Fruit fly (Drosophila melanogaster) whole organism, adult: ENCODE measurements around the gene Ndf.
A peak's percentile ranks its signal among the peaks of the same experiment; 100 is the strongest.

Experiments used
- CG11617 ChIP-seq: fragments of 200-800 bp; sonication (Bioruptor generic); optimal IDR thresholded peaks from 2 replicates; lab custom pipeline; 2017; ENCODE audit warnings: mild to moderate bottlenecking, missing biosample characterization, missing genetic modification reagents, missing genetic modification characterization
- CG12768 ChIP-seq: fragments of 200-800 bp; sonication (Bioruptor generic); optimal IDR thresholded peaks from 2 replicates; lab custom pipeline; 2017; ENCODE audit warnings: missing biosample characterization, missing genetic modification characterization, mild to moderate bottlenecking, moderate library complexity, missing genetic modification reagents
- CG14711 ChIP-seq: fragments of 200-800 bp; sonication (Bioruptor generic); optimal IDR thresholded peaks from 2 replicates; lab custom pipeline; 2018; ENCODE audit warnings: missing biosample characterization, mild to moderate bottlenecking, missing genetic modification characterization, moderate library complexity
- CG1620 ChIP-seq: fragments of 200-800 bp; sonication (Bioruptor generic); optimal IDR thresholded peaks from 2 replicates; lab custom pipeline; 2016; ENCODE audit warnings: missing biosample characterization, missing genetic modification characterization
- CG33017 ChIP-seq: fragments of 200-800 bp; sonication (Bioruptor generic); optimal IDR thresholded peaks from 2 replicates; lab custom pipeline; 2018; ENCODE audit warnings: missing biosample characterization, mild to moderate bottlenecking, missing genetic modification characterization, moderate library complexity
- CG5204 ChIP-seq: fragments of 200-800 bp; sonication (Bioruptor generic); optimal IDR thresholded peaks from 2 replicates; lab custom pipeline; 2016; ENCODE audit warnings: missing biosample characterization, missing genetic modification characterization
- CG7045 ChIP-seq: fragments of 200-800 bp; sonication (Bioruptor generic); optimal IDR thresholded peaks from 2 replicates; lab custom pipeline; 2017; ENCODE audit warnings: missing biosample characterization, mild to moderate bottlenecking, missing genetic modification characterization
- CG7101 ChIP-seq: fragments of 200-800 bp; sonication (Bioruptor generic); optimal IDR thresholded peaks from 2 replicates; lab custom pipeline; 2018; ENCODE audit warnings: missing biosample characterization, mild to moderate bottlenecking, missing genetic modification characterization, moderate library complexity
- Clk ChIP-seq: fragments of 200-800 bp; sonication (Bioruptor generic); optimal IDR thresholded peaks from 2 replicates; lab custom pipeline; 2017; ENCODE audit warnings: missing biosample characterization, missing genetic modification characterization
- Crg-1 ChIP-seq: fragments of 200-800 bp; sonication (Bioruptor generic); optimal IDR thresholded peaks from 2 replicates; lab custom pipeline; 2016; ENCODE audit warnings: missing biosample characterization, missing genetic modification characterization
- Hr96 ChIP-seq: fragments of 200-800 bp; sonication (Bioruptor generic); optimal IDR thresholded peaks from 2 replicates; lab custom pipeline; 2016; ENCODE audit warnings: missing biosample characterization, missing genetic modification characterization
- Mnt ChIP-seq: fragments of 200-800 bp; sonication (Bioruptor generic); optimal IDR thresholded peaks from 2 replicates; lab custom pipeline; 2016; ENCODE audit warnings: missing biosample characterization, mild to moderate bottlenecking, missing genetic modification characterization
- bab1 ChIP-seq: fragments of 200-800 bp; sonication (Bioruptor generic); optimal IDR thresholded peaks from 3 replicates; lab custom pipeline; 2019; ENCODE audit warnings: missing biosample characterization, mild to moderate bottlenecking, missing genetic modification characterization, moderate library complexity
- cic ChIP-seq: fragments of 200-800 bp; sonication (Bioruptor generic); optimal IDR thresholded peaks from 2 replicates; lab custom pipeline; 2017; ENCODE audit warnings: missing biosample characterization, mild to moderate bottlenecking, missing genetic modification characterization, moderate library complexity
- cnc ChIP-seq, 2 experiments: fragments of >200 bp; optimal IDR thresholded peaks; 2 replicates each; lab custom pipeline; 2017
- kay ChIP-seq: fragments of 200-800 bp; sonication (Bioruptor generic); peaks from one replicate; lab custom pipeline; 2016; ENCODE audit warnings: missing biosample characterization, missing genetic modification characterization, borderline replicate concordance
- ovo ChIP-seq: fragments of 200-800 bp; sonication (Bioruptor generic); optimal IDR thresholded peaks from 2 replicates; lab custom pipeline; 2016; ENCODE audit warnings: missing biosample characterization, missing genetic modification characterization
- pad ChIP-seq: fragments of 200-800 bp; sonication (Bioruptor generic); optimal IDR thresholded peaks from 3 replicates; lab custom pipeline; 2017; ENCODE audit warnings: missing biosample characterization, missing genetic modification characterization, mild to moderate bottlenecking, moderate library complexity, missing genetic modification reagents
- tj ChIP-seq: fragments of 200-800 bp; sonication (Bioruptor generic); optimal IDR thresholded peaks from 3 replicates; lab custom pipeline; 2017; ENCODE audit warnings: missing biosample characterization, mild to moderate bottlenecking, missing genetic modification characterization, moderate library complexity
- toe ChIP-seq: fragments of 200-800 bp; sonication (Bioruptor generic); optimal IDR thresholded peaks from 2 replicates; lab custom pipeline; 2016; ENCODE audit warnings: missing biosample characterization, missing genetic modification characterization

Gene Ndf

DNA sequence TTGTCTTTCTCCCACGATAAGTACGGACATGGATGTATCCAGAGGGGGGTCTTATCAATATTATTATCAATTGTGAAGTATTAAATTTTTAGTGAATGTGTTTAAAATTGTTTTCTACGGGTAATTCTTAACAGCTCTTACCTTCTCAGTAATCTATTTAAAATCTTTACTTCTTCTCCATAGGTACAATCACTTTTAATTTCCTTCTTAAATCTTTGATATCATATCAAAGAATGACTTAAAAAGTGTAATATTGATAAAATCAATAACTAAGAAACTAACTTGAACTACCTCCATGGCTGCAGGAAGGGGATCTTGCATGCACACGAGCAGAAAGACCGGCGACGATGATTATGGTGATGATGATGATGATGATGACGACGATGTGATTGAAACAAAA is 21.1 kb upstream of the Ndf start:
- TF ChIP-seq CG1620 (no peak), Crg-1 (no peak), CG12768 (GFP tag; lab: Kevin White, UChicago) (no peak), CG5204 (no peak), cic (GFP tag; lab: Kevin White, UChicago) (no peak), pad (GFP tag; lab: Kevin White, UChicago) (no peak), CG11617 (GFP tag; lab: Kevin White, UChicago) (no peak), toe (GFP tag; lab: Kevin White, UChicago) (no peak), CG7101 (tag; lab: Kevin White, UChicago) (no peak), CG14711 (tag; lab: Kevin White, UChicago) (no peak)

dm6 chr2L:9984078-9984772 is 19.4 kb upstream of the Ndf start, which contains the start of gene bib:
TSS of gene bib (plus strand) at chr2L:9984645.
- TF ChIP-seq kay (GFP tag; lab: Kevin White, UChicago) (no peak), CG12768 (GFP tag; lab: Kevin White, UChicago) (peak; percentile 39), ovo (GFP tag; lab: Kevin White, UChicago) (no peak), cnc (optimal IDR thresholded peaks at IDR 0.05; lab: Kevin White, UChicago) (no peak)

- TF ChIP-seq cnc (optimal IDR thresholded peaks at IDR 0.05; lab: Kevin White, UChicago) (no peak), pad (GFP tag; lab: Kevin White, UChicago) (peak; percentile 12), CG33017 (tag; lab: Kevin White, UChicago) (no peak), CG11617 (GFP tag; lab: Kevin White, UChicago) (no peak), tj (peak; percentile 34), CG1620 (no peak), CG14711 (tag; lab: Kevin White, UChicago) (no peak), bab1 (GFP tag; lab: Kevin White, UChicago) (peak; percentile 71)
Measured at dm6 chr2L:9986402-9987350, 17.0 kb upstream of the Ndf start.

- TF ChIP-seq bab1 (GFP tag; lab: Kevin White, UChicago) (no peak), cnc (optimal IDR thresholded peaks at IDR 0.05; lab: Kevin White, UChicago) (no peak), CG7101 (tag; lab: Kevin White, UChicago) (no peak), Hr96 (GFP tag; lab: Kevin White, UChicago) (no peak)
Measured at dm6 chr2L:9988201-9988990, 15.2 kb upstream of the Ndf start.

dm6 chr2L:9989275-9989674 is 14.4 kb upstream of the Ndf start:
- TF ChIP-seq kay (GFP tag; lab: Kevin White, UChicago), result no peak
- no peak for TF ChIP-seq toe (GFP tag; lab: Kevin White, UChicago)
- TF ChIP-seq bab1 (GFP tag; lab: Kevin White, UChicago), result no peak
- TF ChIP-seq CG7101 (tag; lab: Kevin White, UChicago), result no peak
- no peak for TF ChIP-seq CG7045 (GFP tag; lab: Kevin White, UChicago)
- no peak for TF ChIP-seq CG5204
- no peak for TF ChIP-seq ovo (GFP tag; lab: Kevin White, UChicago)
- TF ChIP-seq CG1620, result no peak
- no peak for TF ChIP-seq CG12768 (GFP tag; lab: Kevin White, UChicago)
- TF ChIP-seq Hr96 (GFP tag; lab: Kevin White, UChicago), result no peak
- no peak for TF ChIP-seq CG11617 (GFP tag; lab: Kevin White, UChicago)

DNA sequence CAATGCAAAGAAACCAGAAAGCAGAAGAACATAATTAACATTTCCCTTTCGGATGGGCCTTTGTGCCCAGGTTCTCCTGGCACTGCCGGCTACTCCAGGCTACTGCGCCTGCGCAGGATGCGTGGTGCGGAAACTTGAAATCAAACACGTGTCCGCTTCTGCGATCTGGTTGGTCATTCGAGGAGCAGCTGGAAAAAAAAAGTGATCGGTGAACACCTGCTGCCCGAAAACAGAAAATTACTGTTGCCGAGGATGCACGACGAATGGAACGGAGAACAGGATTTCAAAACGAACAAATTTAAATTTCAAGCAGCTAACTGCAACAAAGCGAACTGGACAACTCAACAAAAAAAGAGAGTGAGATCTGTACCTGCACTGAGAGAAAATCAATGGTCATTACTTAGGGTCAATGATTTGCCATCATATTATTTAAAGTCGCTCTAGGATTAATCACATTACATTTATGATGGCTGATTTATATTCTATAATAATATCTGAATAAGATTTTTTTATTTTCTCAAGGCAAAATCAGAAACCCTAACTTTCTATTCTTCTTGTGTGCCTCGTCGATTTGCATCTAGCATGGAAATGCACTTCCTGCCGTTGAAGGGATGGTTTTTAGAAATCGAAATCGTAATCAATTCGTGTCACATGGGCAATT is 13.7 kb upstream of the Ndf start:
- TF ChIP-seq CG12768 (GFP tag; lab: Kevin White, UChicago), result no peak

- TF ChIP-seq Mnt (no peak), Crg-1 (no peak), bab1 (GFP tag; lab: Kevin White, UChicago) (no peak), CG1620 (no peak), CG7101 (tag; lab: Kevin White, UChicago) (no peak), CG11617 (GFP tag; lab: Kevin White, UChicago) (no peak), Clk (GFP tag; lab: Kevin White, UChicago) (no peak), CG5204 (no peak), cic (GFP tag; lab: Kevin White, UChicago) (no peak), cnc (optimal IDR thresholded peaks at IDR 0.05; lab: Kevin White, UChicago) (no peak), kay (GFP tag; lab: Kevin White, UChicago) (no peak)
Measured at dm6 chr2L:9994382-9994781, 9.2 kb upstream of the Ndf start.
